Worm (Caenorhabditis elegans) whole organism, young adult: Measurements from ENCODE around the gene col-162.
"Not testable (repeated sequence)": the region's sequence is repeated elsewhere in the genome, so short reads cannot be mapped to it uniquely, and the experiment has no call there.

Experiments used
- F23B12.7 ChIP-seq: sonication (generic microtip); optimal IDR thresholded peaks from 2 replicates; lab custom pipeline; 2017; ENCODE audit warnings: missing genetic modification characterization, mild to moderate bottlenecking, missing compliant biosample characterization, antibody characterized with exemption, moderate library complexity; ENCODE audit not compliant: insufficient read depth
- T26A5.8 ChIP-seq: sonication (generic microtip); optimal IDR thresholded peaks from 2 replicates; lab custom pipeline; 2016; ENCODE audit warnings: missing genetic modification characterization, missing compliant biosample characterization
- cebp-2 ChIP-seq: fragments of 200-800 bp; sonication (Bioruptor generic); IDR thresholded peaks from 2 replicates; pipeline ENCODE4 v1.3.6; 2022; ENCODE audit warnings: missing genetic modification characterization, missing compliant biosample characterization
- madf-10 ChIP-seq: sonication (generic microtip); optimal IDR thresholded peaks from 2 replicates; lab custom pipeline; 2016; ENCODE audit warnings: mild to moderate bottlenecking, missing genetic modification characterization, missing compliant biosample characterization
- nfya-1 ChIP-seq: sonication (generic microtip); optimal IDR thresholded peaks from 2 replicates; lab custom pipeline; 2017; ENCODE audit warnings: antibody characterized with exemption, missing compliant biosample characterization, missing genetic modification characterization, borderline replicate concordance; ENCODE audit not compliant: insufficient read depth
- unc-130 ChIP-seq: sonication (generic microtip); optimal IDR thresholded peaks from 2 replicates; lab custom pipeline; 2016; ENCODE audit warnings: missing genetic modification reagents, missing genetic modification characterization, missing compliant biosample characterization

- not testable (repeated sequence) for TF ChIP-seq madf-10 (tag; lab: Kevin White, UChicago); F23B12.7 (tag; lab: Kevin White, UChicago); nfya-1; cebp-2 (GFP tag; lab: Robert Waterston, UW); unc-130; T26A5.8 (tag; lab: Kevin White, UChicago)
These were observed 1.5 kb upstream of the col-162 start for ce11 chrV:13440290-13440689.
